Worm (Caenorhabditis elegans) whole organism, L2 larva: ENCODE data around the gene math-48.

Source experiments
- F13H6.1 ChIP-seq: sonication (generic microtip); optimal IDR thresholded peaks from 2 replicates; lab custom pipeline; 2016; ENCODE audit warnings: missing genetic modification characterization, missing compliant biosample characterization
- ZK546.5 ChIP-seq: sonication (generic microtip); optimal IDR thresholded peaks from 2 replicates; lab custom pipeline; 2017; ENCODE audit warnings: missing biosample characterization, missing genetic modification characterization
- alr-1 ChIP-seq: fragments of 150-350 bp; optimal IDR thresholded peaks from 2 replicates; lab custom pipeline; 2014; ENCODE audit warnings: missing biosample characterization, missing genetic modification characterization
- ama-1 ChIP-seq: fragments of 150-350 bp; optimal IDR thresholded peaks from 2 replicates; lab custom pipeline; 2018; ENCODE audit warnings: inconsistent platforms
- crh-2 ChIP-seq: sonication (generic microtip); optimal IDR thresholded peaks from 2 replicates; lab custom pipeline; 2017; ENCODE audit warnings: missing biosample characterization, missing genetic modification characterization
- egl-27 ChIP-seq: sonication (generic microtip); optimal IDR thresholded peaks from 3 replicates; lab custom pipeline; 2017; ENCODE audit warnings: missing biosample characterization, missing genetic modification reagents, missing genetic modification characterization
- elt-1 ChIP-seq: fragments of 150-350 bp; optimal IDR thresholded peaks from 2 replicates; lab custom pipeline; 2014; ENCODE audit warnings: missing biosample characterization, missing genetic modification characterization
- elt-3 ChIP-seq: sonication (generic microtip); optimal IDR thresholded peaks from 2 replicates; lab custom pipeline; 2017; ENCODE audit warnings: missing biosample characterization, missing genetic modification characterization
- fos-1 ChIP-seq: fragments of 150-350 bp; optimal IDR thresholded peaks from 2 replicates; lab custom pipeline; 2014; ENCODE audit warnings: missing biosample characterization, missing genetic modification characterization
- lin-11 ChIP-seq: fragments of 150-350 bp; sonication (generic microtip); optimal IDR thresholded peaks from 2 replicates; lab custom pipeline; 2014; ENCODE audit warnings: missing biosample characterization, missing genetic modification characterization, inconsistent platforms, mixed read lengths
- lin-13 ChIP-seq: fragments of 150-350 bp; optimal IDR thresholded peaks from 2 replicates; lab custom pipeline; 2014; ENCODE audit warnings: missing biosample characterization, missing genetic modification reagents, missing genetic modification characterization
- mab-5 ChIP-seq: fragments of 150-350 bp; optimal IDR thresholded peaks from 2 replicates; lab custom pipeline; 2014; ENCODE audit warnings: missing biosample characterization, missing genetic modification characterization
- mbf-1 ChIP-seq: sonication (generic microtip); optimal IDR thresholded peaks from 2 replicates; lab custom pipeline; 2017; ENCODE audit warnings: missing biosample characterization, missing genetic modification characterization
- mdl-1 ChIP-seq, 2 experiments: fragments of 150-350 bp in 1 of 2; sonication (generic microtip) in 1 of 2; optimal IDR thresholded peaks; 2 replicates each; lab custom pipeline; 2017; ENCODE audit warnings: missing biosample characterization in 2 of 2, missing genetic modification characterization in 2 of 2
- nhr-10 ChIP-seq: sonication (generic microtip); optimal IDR thresholded peaks from 2 replicates; lab custom pipeline; 2017; ENCODE audit warnings: missing biosample characterization, missing genetic modification characterization
- nhr-11 ChIP-seq: fragments of 150-350 bp; optimal IDR thresholded peaks from 2 replicates; lab custom pipeline; 2014; ENCODE audit warnings: missing biosample characterization, missing genetic modification characterization
- nhr-129 ChIP-seq: fragments of 150-350 bp; optimal IDR thresholded peaks from 2 replicates; lab custom pipeline; 2014; ENCODE audit warnings: missing biosample characterization, missing genetic modification characterization
- nhr-21 ChIP-seq: fragments of 150-350 bp; optimal IDR thresholded peaks from 2 replicates; lab custom pipeline; 2014; ENCODE audit warnings: missing biosample characterization, missing genetic modification characterization
- nhr-23 ChIP-seq: fragments of 150-350 bp; optimal IDR thresholded peaks from 2 replicates; lab custom pipeline; 2014; ENCODE audit warnings: missing biosample characterization, missing genetic modification reagents, missing genetic modification characterization
- nhr-237 ChIP-seq: fragments of 150-350 bp; optimal IDR thresholded peaks from 2 replicates; lab custom pipeline; 2014; ENCODE audit warnings: missing biosample characterization, missing genetic modification characterization
- nhr-6 ChIP-seq: fragments of 150-350 bp; optimal IDR thresholded peaks from 2 replicates; lab custom pipeline; 2014; ENCODE audit warnings: missing biosample characterization, missing genetic modification characterization
- peb-1 ChIP-seq: fragments of 150-350 bp; optimal IDR thresholded peaks from 2 replicates; lab custom pipeline; 2014; ENCODE audit warnings: missing biosample characterization, missing genetic modification characterization
- skn-1 ChIP-seq: sonication (generic microtip); optimal IDR thresholded peaks from 2 replicates; lab custom pipeline; 2017; ENCODE audit warnings: missing biosample characterization, missing genetic modification characterization
- snpc-4 ChIP-seq: fragments of 150-350 bp; optimal IDR thresholded peaks from 2 replicates; lab custom pipeline; 2014; ENCODE audit warnings: missing biosample characterization, missing genetic modification characterization
- unc-55 ChIP-seq: fragments of 150-350 bp; sonication (generic microtip); optimal IDR thresholded peaks from 3 replicates; lab custom pipeline; 2014; ENCODE audit warnings: missing biosample characterization, missing genetic modification reagents, missing genetic modification characterization
- unc-62 ChIP-seq: fragments of 150-350 bp; optimal IDR thresholded peaks from 2 replicates; lab custom pipeline; 2014; ENCODE audit warnings: missing biosample characterization, missing genetic modification reagents, missing genetic modification characterization
- zag-1 ChIP-seq: fragments of 150-350 bp; optimal IDR thresholded peaks from 2 replicates; lab custom pipeline; 2014; ENCODE audit warnings: missing biosample characterization, missing genetic modification characterization
- ztf-1 ChIP-seq: fragments of 200-800 bp; sonication (Bioruptor generic); conservative IDR thresholded peaks from 2 replicates; pipeline ENCODE4 v1.3.6; 2022; ENCODE audit warnings: missing genetic modification characterization, missing compliant biosample characterization

The math-48 gene

DNA sequence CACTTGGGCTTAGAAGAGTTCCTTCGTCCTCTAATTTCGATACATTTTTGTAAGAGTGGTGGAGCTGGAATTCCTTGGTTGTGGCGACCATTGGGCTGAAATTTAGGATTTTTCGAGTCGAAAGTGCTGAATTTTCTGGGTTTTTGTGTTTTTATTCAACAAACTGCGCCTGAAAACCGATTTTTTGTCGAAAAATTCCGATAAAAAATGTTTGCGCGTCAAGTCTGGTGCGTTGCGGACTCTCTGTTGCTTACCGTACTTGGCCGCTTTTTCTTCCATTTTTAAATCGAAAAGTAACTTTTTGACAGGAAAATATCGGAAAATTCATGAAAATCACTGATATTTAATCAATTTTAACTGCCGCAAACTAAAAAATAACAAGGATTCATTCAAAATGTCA, 28.5 kb downstream of the math-48 start, which contains the start of gene bath-4:
TSS of gene bath-4 (minus strand) at position 101 of the 400 bp plus-strand sequence.
- no peak for TF ChIP-seq nhr-11 (tag; lab: Kevin White, UChicago)
- TF ChIP-seq elt-1 (tag; lab: Kevin White, UChicago) = no peak
- no peak for TF ChIP-seq nhr-21 (tag; lab: Kevin White, UChicago)
- no peak for TF ChIP-seq crh-2 (tag; lab: Kevin White, UChicago)
- TF ChIP-seq elt-3 = no peak
- no peak for TF ChIP-seq ztf-1 (GFP tag; lab: Robert Waterston, UW)
- no peak for TF ChIP-seq zag-1 (tag; lab: Kevin White, UChicago)

- TF ChIP-seq crh-2 (tag; lab: Kevin White, UChicago) (no peak), snpc-4 (tag; lab: Kevin White, UChicago) (no peak), skn-1 (no peak), fos-1 (tag; lab: Kevin White, UChicago) (no peak), unc-55 (no peak), nhr-129 (tag; lab: Kevin White, UChicago) (no peak), mbf-1 (tag; lab: Kevin White, UChicago) (no peak), elt-3 (no peak), unc-62 (GFP tag; lab: Kevin White, UChicago) (no peak), egl-27 (no peak), nhr-237 (no peak), nhr-23 (tag; lab: Kevin White, UChicago) (no peak), lin-11 (tag; lab: Kevin White, UChicago) (no peak), peb-1 (tag; lab: Kevin White, UChicago) (no peak), nhr-6 (tag; lab: Kevin White, UChicago) (no peak)
Observed at ce11 chrII:1912741-1913140, 33.6 kb downstream of the math-48 start, which contains the start of gene math-31. math-31 (minus strand) TSS chrII:1912841.

DNA sequence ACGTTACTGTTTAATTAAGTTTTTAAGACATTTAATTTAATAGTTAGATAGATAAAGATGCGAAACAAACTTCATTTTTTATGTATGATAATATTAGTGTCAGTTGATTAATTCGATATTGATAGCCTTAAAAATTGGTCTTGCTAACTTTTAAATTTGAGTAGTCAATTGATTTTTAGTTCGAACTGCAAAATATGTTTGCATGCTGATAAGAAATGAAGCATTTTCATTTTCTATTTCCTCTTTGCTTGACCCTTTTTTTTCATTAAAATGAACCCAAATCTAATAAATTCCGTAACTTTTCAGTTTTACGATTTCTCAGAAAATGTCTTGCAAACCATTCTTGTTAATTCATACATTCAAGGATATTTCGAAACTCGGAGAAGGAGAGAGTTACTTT, 41.2 kb downstream of the math-48 start, which contains the start of gene math-22:
TSS of gene math-22 (plus strand) at position 301 of the 400 bp plus-strand sequence.
- TF ChIP-seq ama-1 (lab: Kevin White, UChicago) = no peak
- peak; percentile 23 for TF ChIP-seq fos-1 (tag; lab: Kevin White, UChicago)
- TF ChIP-seq, all 48 proteins: peak for 1

- no peak for TF ChIP-seq F13H6.1 (tag; lab: Kevin White, UChicago)
- no peak for TF ChIP-seq mdl-1 (tag; optimal IDR thresholded peaks at IDR 0.05; lab: Kevin White, UChicago)
- no peak for TF ChIP-seq fos-1 (tag; lab: Kevin White, UChicago)
- TF ChIP-seq nhr-10 (tag; lab: Kevin White, UChicago) = no peak
- no peak for TF ChIP-seq alr-1
- no peak for TF ChIP-seq crh-2 (tag; lab: Kevin White, UChicago)
- TF ChIP-seq peb-1 (tag; lab: Kevin White, UChicago) = no peak
- no peak for TF ChIP-seq ZK546.5
- TF ChIP-seq snpc-4 (tag; lab: Kevin White, UChicago) = no peak
Observed at ce11 chrII:1901981-1902380, 44.3 kb downstream of the math-48 start, which contains the start of gene math-23. math-23 (plus strand) TSS chrII:1902281.

DNA sequence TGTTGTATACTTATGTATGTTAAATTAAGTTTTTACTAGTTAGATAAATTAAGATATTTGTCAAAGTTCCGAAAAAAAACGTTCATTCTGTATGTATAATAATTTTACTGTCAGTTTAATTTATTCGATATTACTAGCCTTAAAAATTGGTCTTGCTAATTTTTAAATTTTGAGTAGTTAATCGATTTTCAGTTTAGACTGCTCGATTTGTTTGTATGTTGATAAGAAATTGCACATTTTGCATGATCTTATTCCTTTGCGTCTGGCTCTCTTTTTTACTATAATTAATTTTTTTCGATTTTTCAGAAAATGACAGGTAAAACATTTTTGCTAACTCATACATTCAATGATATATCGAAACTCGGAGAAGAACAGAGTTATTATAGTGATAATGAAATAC, 46.4 kb downstream of the math-48 start, which contains the start of gene math-24:
TSS of gene math-24 (plus strand) at position 301 of the 400 bp plus-strand sequence.
- no peak for TF ChIP-seq nhr-237

DNA sequence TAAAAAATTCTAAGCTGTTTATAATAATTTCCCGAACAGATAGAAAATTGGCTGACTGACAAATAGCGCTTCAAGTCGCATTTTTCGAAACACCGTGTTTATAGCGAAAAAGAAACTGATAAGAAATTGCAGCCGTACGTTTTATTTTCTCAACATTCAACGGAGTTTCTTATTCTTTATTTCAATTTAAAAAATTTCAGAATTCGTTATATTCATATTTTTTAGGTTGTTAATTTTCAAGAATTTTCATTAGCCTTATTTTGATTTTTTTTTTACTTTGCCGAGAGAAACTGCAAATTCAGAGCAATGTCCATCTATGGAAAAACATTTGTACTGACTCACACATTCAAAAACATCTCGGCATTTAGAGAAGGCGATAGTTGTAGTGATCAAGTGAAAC, 48.4 kb downstream of the math-48 start, which contains the start of gene C46F9.6:
TSS of gene C46F9.6 (plus strand) at position 301 of the 400 bp plus-strand sequence.
- TF ChIP-seq crh-2 (tag; lab: Kevin White, UChicago) (no peak), fos-1 (tag; lab: Kevin White, UChicago) (peak; percentile 9), mab-5 (tag; lab: Kevin White, UChicago) (no peak)

ce11 chrII:1895762-1896161, 50.6 kb downstream of the math-48 start, which contains the start of gene math-25:
math-25 (plus strand) TSS chrII:1896062.
- TF ChIP-seq unc-62 (GFP tag; lab: Kevin White, UChicago) (no peak), lin-13 (GFP tag; lab: Kevin White, UChicago) (no peak), skn-1 (no peak), egl-27 (no peak), elt-3 (no peak)
